Fruit fly (Drosophila melanogaster) whole organism, embryonic: ENCODE measurements around the gene Arp1.

ENCODE experiments used
- Ada2b ChIP-seq: fragments of 200-800 bp; sonication (Bioruptor generic); IDR thresholded peaks from 2 replicates; pipeline ENCODE4 v1.3.6; 2022; ENCODE audit warnings: missing biosample characterization, missing genetic modification characterization
- CG11398 ChIP-seq: fragments of 200-800 bp; sonication (Bioruptor generic); optimal IDR thresholded peaks from 2 replicates; lab custom pipeline; 2016; ENCODE audit warnings: missing biosample characterization, missing genetic modification characterization
- CG12299 ChIP-seq: fragments of 200-800 bp; sonication (Bioruptor generic); optimal IDR thresholded peaks from 2 replicates; lab custom pipeline; 2018; ENCODE audit warnings: missing biosample characterization, mild to moderate bottlenecking, missing genetic modification characterization
- CG1792 ChIP-seq: fragments of 200-800 bp; sonication (Bioruptor generic); optimal IDR thresholded peaks from 2 replicates; lab custom pipeline; 2016; ENCODE audit warnings: missing biosample characterization, missing genetic modification characterization
- CG18011 ChIP-seq: fragments of 200-800 bp; sonication (Bioruptor generic); optimal IDR thresholded peaks from 2 replicates; lab custom pipeline; 2017; ENCODE audit warnings: missing biosample characterization, missing genetic modification characterization, mild to moderate bottlenecking, moderate library complexity, missing genotype
- CG18599 ChIP-seq: fragments of 200-800 bp; sonication (Bioruptor generic); optimal IDR thresholded peaks from 3 replicates; lab custom pipeline; 2017; ENCODE audit warnings: missing biosample characterization, missing genetic modification characterization, mild to moderate bottlenecking, moderate library complexity, missing genetic modification reagents
- CG2120 ChIP-seq: fragments of 200-800 bp; sonication (Bioruptor generic); optimal IDR thresholded peaks from 3 replicates; lab custom pipeline; 2016; ENCODE audit warnings: missing biosample characterization, missing genetic modification characterization
- CG2678 ChIP-seq: fragments of 200-800 bp; sonication (Bioruptor generic); optimal IDR thresholded peaks from 3 replicates; lab custom pipeline; 2019; ENCODE audit warnings: missing biosample characterization, mild to moderate bottlenecking, missing genetic modification characterization, moderate library complexity
- CG30403 ChIP-seq: fragments of 200-800 bp; sonication (Bioruptor generic); optimal IDR thresholded peaks from 3 replicates; lab custom pipeline; 2016; ENCODE audit warnings: missing biosample characterization, missing genetic modification characterization
- CG32772 ChIP-seq: fragments of 200-800 bp; sonication (Bioruptor generic); IDR thresholded peaks from 2 replicates; pipeline ENCODE4 v1.3.6; 2022; ENCODE audit warnings: missing biosample characterization, missing genetic modification characterization
- CG3281 ChIP-seq: fragments of 200-800 bp; sonication (Bioruptor generic); optimal IDR thresholded peaks from 3 replicates; lab custom pipeline; 2017; ENCODE audit warnings: missing biosample characterization, mild to moderate bottlenecking, missing genetic modification characterization
- CG3838 ChIP-seq: fragments of 200-800 bp; sonication (Bioruptor generic); optimal IDR thresholded peaks from 3 replicates; lab custom pipeline; 2016; ENCODE audit warnings: missing biosample characterization, missing genetic modification characterization
- CG42726 ChIP-seq: fragments of 200-800 bp; sonication (Bioruptor generic); IDR thresholded peaks from 2 replicates; pipeline ENCODE4 v1.3.6; 2022; ENCODE audit warnings: missing biosample characterization, missing genetic modification characterization; ENCODE audit not compliant: partially characterized antibody
- CG6654 ChIP-seq: fragments of 200-800 bp; sonication (Bioruptor generic); optimal IDR thresholded peaks from 2 replicates; lab custom pipeline; 2017; ENCODE audit warnings: missing biosample characterization, mild to moderate bottlenecking, missing genetic modification characterization
- CG7839 ChIP-seq: fragments of 200-800 bp; sonication (Bioruptor generic); optimal IDR thresholded peaks from 3 replicates; lab custom pipeline; 2018; ENCODE audit warnings: missing biosample characterization, mild to moderate bottlenecking, missing genetic modification characterization, moderate library complexity
- CG7987 ChIP-seq: fragments of 200-800 bp; sonication (Bioruptor generic); optimal IDR thresholded peaks from 2 replicates; lab custom pipeline; 2018; ENCODE audit warnings: missing biosample characterization, mild to moderate bottlenecking, missing genetic modification characterization, moderate library complexity
- CG8290 ChIP-seq, 3 experiments: fragments of 200-800 bp; sonication (Bioruptor generic); optimal IDR thresholded peaks; 2 replicates each; lab custom pipeline; 2016 to 2019; ENCODE audit warnings: missing biosample characterization in 3 of 3, missing genetic modification characterization in 3 of 3, mild to moderate bottlenecking in 2 of 3, moderate library complexity in 1 of 3
- HLH3B ChIP-seq: fragments of 200-800 bp; sonication (Bioruptor generic); IDR thresholded peaks from 2 replicates; pipeline ENCODE4 v1.3.6; 2022; ENCODE audit warnings: missing biosample characterization, missing genetic modification characterization
- HLH4C ChIP-seq: fragments of 200-800 bp; sonication (Bioruptor generic); IDR thresholded peaks from 3 replicates; pipeline ENCODE4 v1.3.6; 2022; ENCODE audit warnings: missing biosample characterization, missing genetic modification characterization; ENCODE audit not compliant: partially characterized antibody
- Hand ChIP-seq: fragments of 200-800 bp; sonication (Bioruptor generic); optimal IDR thresholded peaks from 2 replicates; lab custom pipeline; 2017; ENCODE audit warnings: mild to moderate bottlenecking, missing biosample characterization, missing genetic modification reagents, missing genetic modification characterization
- Hmr ChIP-seq: fragments of 200-800 bp; sonication (Bioruptor generic); optimal IDR thresholded peaks from 3 replicates; lab custom pipeline; 2017; ENCODE audit warnings: mild to moderate bottlenecking, missing biosample characterization, missing genetic modification reagents, missing genetic modification characterization
- NfI ChIP-seq: fragments of 200-800 bp; sonication (Bioruptor generic); optimal IDR thresholded peaks from 3 replicates; lab custom pipeline; 2018; ENCODE audit warnings: missing biosample characterization, mild to moderate bottlenecking, missing genetic modification characterization, moderate library complexity
- Oaz ChIP-seq: fragments of 200-800 bp; sonication (Bioruptor generic); IDR thresholded peaks from 2 replicates; pipeline ENCODE4 v1.3.6; 2022; ENCODE audit warnings: missing biosample characterization, missing genetic modification characterization
- Oli ChIP-seq: fragments of 200-800 bp; sonication (Bioruptor generic); optimal IDR thresholded peaks from 2 replicates; lab custom pipeline; 2018; ENCODE audit warnings: missing biosample characterization, mild to moderate bottlenecking, missing genetic modification characterization, moderate library complexity
- Six4 ChIP-seq: fragments of 200-800 bp; sonication (Bioruptor generic); optimal IDR thresholded peaks from 2 replicates; lab custom pipeline; 2016; ENCODE audit warnings: missing biosample characterization, missing genetic modification characterization
- Sox102F ChIP-seq: fragments of 200-800 bp; sonication (Bioruptor generic); optimal IDR thresholded peaks from 2 replicates; lab custom pipeline; 2018; ENCODE audit warnings: missing biosample characterization, mild to moderate bottlenecking, missing genetic modification characterization, moderate library complexity
- abd-A ChIP-seq: fragments of 200-800 bp; sonication (Bioruptor generic); optimal IDR thresholded peaks from 3 replicates; lab custom pipeline; 2019; ENCODE audit warnings: missing biosample characterization, mild to moderate bottlenecking, missing genetic modification characterization, moderate library complexity
- amos ChIP-seq: fragments of 200-800 bp; sonication (Bioruptor generic); IDR thresholded peaks from 2 replicates; pipeline ENCODE4 v1.3.6; 2022; ENCODE audit warnings: missing biosample characterization, missing genetic modification characterization; ENCODE audit not compliant: partially characterized antibody
- az2 ChIP-seq: fragments of 200-800 bp; sonication (Bioruptor generic); optimal IDR thresholded peaks from 3 replicates; lab custom pipeline; 2016; ENCODE audit warnings: missing biosample characterization, missing genetic modification characterization
- chif ChIP-seq, 2 experiments: fragments of 200-800 bp; sonication (Bioruptor generic); optimal IDR thresholded peaks; 3 replicates each; lab custom pipeline; 2016; ENCODE audit warnings: missing biosample characterization in 2 of 2, missing genetic modification characterization in 2 of 2
- cwo ChIP-seq: fragments of 200-800 bp; sonication (Bioruptor generic); optimal IDR thresholded peaks from 3 replicates; lab custom pipeline; 2017; ENCODE audit warnings: missing biosample characterization, missing genetic modification characterization, mild to moderate bottlenecking, moderate library complexity, missing genetic modification reagents
- dpn ChIP-seq, 2 experiments: fragments of 200-800 bp; sonication (Bioruptor generic); optimal IDR thresholded peaks; 3 replicates each; lab custom pipeline; 2016; ENCODE audit warnings: missing biosample characterization in 2 of 2, missing genetic modification characterization in 2 of 2
- fd96Cb ChIP-seq: fragments of 200-800 bp; sonication (Bioruptor generic); optimal IDR thresholded peaks from 2 replicates; lab custom pipeline; 2018; ENCODE audit warnings: missing biosample characterization, mild to moderate bottlenecking, missing genetic modification characterization, moderate library complexity
- grau ChIP-seq: fragments of 200-800 bp; optimal IDR thresholded peaks from 3 replicates; lab custom pipeline; 2019; ENCODE audit warnings: missing biosample characterization, mild to moderate bottlenecking, missing genetic modification characterization, moderate library complexity
- kni ChIP-seq: fragments of 200-800 bp; sonication (Bioruptor generic); optimal IDR thresholded peaks from 3 replicates; lab custom pipeline; 2017; ENCODE audit warnings: mild to moderate bottlenecking, missing biosample characterization, missing genetic modification reagents, missing genetic modification characterization
- lilli ChIP-seq: fragments of 200-800 bp; sonication (Bioruptor generic); optimal IDR thresholded peaks from 3 replicates; lab custom pipeline; 2016; ENCODE audit warnings: missing biosample characterization, missing genetic modification characterization
- lmd ChIP-seq: fragments of 200-800 bp; sonication (Bioruptor generic); IDR thresholded peaks from 2 replicates; pipeline ENCODE4 v1.3.6; 2022; ENCODE audit warnings: missing biosample characterization, missing genetic modification characterization
- mam ChIP-seq: fragments of 200-800 bp; sonication (Bioruptor generic); optimal IDR thresholded peaks from 3 replicates; lab custom pipeline; 2016; ENCODE audit warnings: missing biosample characterization, missing genetic modification characterization
- pan ChIP-seq, 4 experiments: fragments of >200 bp in 3 of 4; fragments of 200-800 bp in 1 of 4; sonication (Bioruptor generic) in 1 of 4; optimal IDR thresholded peaks in 3 of 4; IDR thresholded peaks in 1 of 4; 2 replicates each; pipeline versions ENCODE4 v1.3.6 to Lab custom; 2017 to 2022; ENCODE audit warnings: missing biosample characterization in 2 of 4, missing genetic modification characterization in 2 of 4, mixed read lengths in 1 of 4
- pho ChIP-seq: fragments of 200-800 bp; sonication (Bioruptor generic); optimal IDR thresholded peaks from 2 replicates; lab custom pipeline; 2016; ENCODE audit warnings: missing biosample characterization, missing genetic modification characterization
- pum ChIP-seq: fragments of 200-800 bp; sonication (Bioruptor generic); optimal IDR thresholded peaks from 2 replicates; lab custom pipeline; 2016; ENCODE audit warnings: missing biosample characterization, missing genetic modification characterization
- scrt ChIP-seq: fragments of 200-800 bp; sonication (Bioruptor generic); optimal IDR thresholded peaks from 2 replicates; lab custom pipeline; 2018; ENCODE audit warnings: missing biosample characterization, mild to moderate bottlenecking, missing genetic modification characterization, moderate library complexity
- sd ChIP-seq: fragments of 200-800 bp; sonication (Bioruptor generic); optimal IDR thresholded peaks from 3 replicates; lab custom pipeline; 2018; ENCODE audit warnings: missing biosample characterization, mild to moderate bottlenecking, missing genetic modification characterization, moderate library complexity
- seq ChIP-seq: fragments of 200-800 bp; sonication (Bioruptor generic); IDR thresholded peaks from 2 replicates; pipeline ENCODE4 v1.3.6; 2022; ENCODE audit warnings: missing biosample characterization, missing genetic modification characterization
- slbo ChIP-seq: fragments of 200-800 bp; sonication (Bioruptor generic); IDR thresholded peaks from 2 replicates; pipeline ENCODE4 v1.3.6; 2022; ENCODE audit warnings: missing biosample characterization, missing genetic modification characterization
- stwl ChIP-seq: fragments of 200-800 bp; sonication (Bioruptor generic); optimal IDR thresholded peaks from 3 replicates; lab custom pipeline; 2018; ENCODE audit warnings: missing biosample characterization, mild to moderate bottlenecking, missing genetic modification characterization, moderate library complexity
- unpg ChIP-seq: fragments of 200-800 bp; sonication (Bioruptor generic); optimal IDR thresholded peaks from 3 replicates; lab custom pipeline; 2018; ENCODE audit warnings: missing biosample characterization, mild to moderate bottlenecking, missing genetic modification characterization, moderate library complexity

The Arp1 gene

DNA sequence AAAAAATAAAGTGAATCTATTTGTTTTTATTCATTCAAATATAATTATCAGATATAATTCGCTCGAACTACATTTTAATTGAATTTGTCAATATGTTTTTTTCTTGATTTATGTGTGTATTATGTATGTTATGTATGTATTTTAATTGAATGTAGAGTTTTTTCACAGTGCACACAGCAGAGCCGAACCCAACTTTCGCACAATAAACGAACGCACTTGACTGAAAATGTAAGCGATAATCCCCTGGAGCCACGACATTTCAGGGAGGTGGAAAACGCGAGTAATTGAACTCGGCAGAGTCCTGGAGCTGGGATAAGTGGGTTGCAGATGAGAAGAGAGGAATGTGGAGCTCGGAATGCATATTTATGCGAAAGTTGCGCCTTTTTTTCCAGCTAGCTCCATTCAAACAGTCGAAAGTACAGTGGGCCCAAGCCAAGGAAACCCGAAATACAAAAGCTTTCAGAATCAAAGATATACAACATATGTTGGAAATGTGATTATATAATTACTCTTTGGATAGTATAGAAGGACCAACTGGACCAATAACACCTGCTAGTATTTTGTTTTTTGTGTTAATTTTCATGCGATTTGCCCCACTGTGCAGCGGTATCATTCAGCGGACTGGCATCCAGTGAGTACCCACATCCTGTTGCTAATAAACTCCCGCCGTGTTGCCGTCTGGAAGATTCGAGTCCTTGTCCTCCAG is 36.6 kb downstream of the Arp1 start (continued):
- TF ChIP-seq HLH4C (GFP tag; lab: Robert Waterston, UW) (no peak), Sox102F (GFP tag; lab: Kevin White, UChicago) (peak; percentile 50), CG2678 (tag; lab: Kevin White, UChicago) (peak; percentile 36), Six4 (peak; percentile 10), chif (GFP tag; optimal IDR thresholded peaks at IDR 0.05; lab: Kevin White, UChicago) (peak in 1 of 2 experiments; percentile 19), az2 (GFP tag; lab: Kevin White, UChicago) (peak; percentile 8), abd-A (tag; lab: Kevin White, UChicago) (peak; percentile 14), fd96Cb (tag; lab: Kevin White, UChicago) (peak; percentile 10), lilli (GFP tag; lab: Kevin White, UChicago) (no peak), CG18599 (GFP tag; lab: Kevin White, UChicago) (peak; percentile 60), pho (GFP tag; lab: Kevin White, UChicago) (no peak), Oli (tag; lab: Kevin White, UChicago) (peak; percentile 46), CG18011 (no peak), CG6654 (GFP tag; lab: Kevin White, UChicago) (peak; percentile 11), mam (peak; percentile 31), sd (tag; lab: Kevin White, UChicago) (peak; percentile 8), Oaz (GFP tag; lab: Robert Waterston, UW) (peak; percentile 22; the same call in 1 of the 2 replicates), Hmr (GFP tag; lab: Kevin White, UChicago) (peak; percentile 62), NfI (GFP tag; lab: Kevin White, UChicago) (peak; percentile 23), pan (optimal IDR thresholded peaks at IDR 0.05; lab: Kevin White, UChicago) (no peak), pan (GFP tag; optimal IDR thresholded peaks at IDR 0.05 in 1 of 2, IDR thresholded peaks at IDR 0.05 in 1 of 2) (peak in 1 of 2 experiments; percentile 62), CG12299 (tag; lab: Kevin White, UChicago) (no peak), unpg (GFP tag; lab: Kevin White, UChicago) (peak; percentile 32), CG3281 (GFP tag; lab: Kevin White, UChicago) (peak; percentile 20), CG1792 (GFP tag; lab: Kevin White, UChicago) (peak; percentile 7), CG3838 (GFP tag; lab: Kevin White, UChicago) (no peak), amos (no peak), lmd (GFP tag; lab: Robert Waterston, UW) (0 out of 2 replicates have a peak, but pooled peaks have one; percentile 32), CG42726 (GFP tag; lab: Robert Waterston, UW) (no peak), CG7839 (tag; lab: Kevin White, UChicago) (peak; percentile 47), CG32772 (peak; percentile 24; the same call in 1 of the 2 replicates), Hand (GFP tag; lab: Kevin White, UChicago) (peak; percentile 30), stwl (tag; lab: Kevin White, UChicago) (no peak), CG2120 (GFP tag; lab: Kevin White, UChicago) (peak; percentile 43), cwo (GFP tag; lab: Kevin White, UChicago) (peak; percentile 38), kni (no peak), CG8290 (GFP tag; optimal IDR thresholded peaks at IDR 0.05; lab: Kevin White, UChicago) (no peak), CG8290 (tag; optimal IDR thresholded peaks at IDR 0.05; lab: Kevin White, UChicago) (peak in 1 of 2 experiments; percentile 75), slbo (GFP tag; lab: Robert Waterston, UW) (peak; percentile 44), scrt (GFP tag; lab: Kevin White, UChicago) (peak; percentile 26), pum (peak; percentile 20), CG11398 (GFP tag; lab: Kevin White, UChicago) (no peak), Ada2b (peak; percentile 31; the same call in 1 of the 2 replicates), HLH3B (GFP tag; lab: Robert Waterston, UW) (peak; percentile 29; the same call in 1 of the 2 replicates), dpn (GFP tag; optimal IDR thresholded peaks at IDR 0.05; lab: Kevin White, UChicago) (peak; percentile 15 to 26), CG7987 (no peak), grau (tag; lab: Kevin White, UChicago) (peak; percentile 8), CG30403 (GFP tag; lab: Kevin White, UChicago) (peak; percentile 17), seq (GFP tag; lab: Robert Waterston, UW) (0 out of 2 replicates have a peak, but pooled peaks have one; percentile 19)
